Worm (Caenorhabditis elegans): ENCODE measurements around the gene fbxa-26.

DNA sequence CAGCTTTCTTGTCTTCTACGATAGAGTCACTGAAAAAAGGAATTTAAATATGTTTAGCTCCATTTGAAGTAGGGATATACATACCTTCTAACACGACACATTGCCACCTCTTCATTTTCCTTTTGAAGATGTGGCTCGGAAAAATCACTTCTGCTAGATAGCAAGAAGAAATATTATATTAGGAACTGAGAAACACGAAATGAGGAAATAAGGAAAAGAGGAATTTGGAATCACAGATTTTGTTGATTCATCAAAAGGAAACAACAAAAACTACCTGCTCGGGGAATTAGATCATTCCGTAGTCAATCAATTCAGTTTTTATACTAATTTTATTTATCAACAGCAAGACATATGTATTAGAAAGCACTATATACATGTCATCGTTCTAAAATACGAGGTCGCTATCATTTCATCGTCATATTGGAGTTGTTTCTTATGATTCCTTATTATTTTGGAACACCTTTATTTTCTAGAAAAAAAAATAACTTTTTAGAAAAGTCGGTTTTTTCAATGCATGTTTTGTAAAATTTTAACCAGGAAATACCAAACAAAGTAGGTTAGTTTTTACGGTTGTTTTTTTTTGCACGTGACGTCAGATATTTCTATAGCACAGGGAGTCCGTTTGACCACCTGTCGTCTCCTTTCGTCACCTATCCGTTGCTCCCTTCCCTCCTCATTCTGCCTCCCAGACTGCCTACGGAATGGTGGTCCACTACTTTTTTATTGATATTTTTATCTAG, 38.4 kb upstream of the fbxa-26 start, which contains the start of the genes pals-21 and Y82E9BR.6:
- TF ChIP-seq ama-1 (optimal IDR thresholded peaks at IDR 0.05) (no peak), aly-1 (tag; optimal IDR thresholded peaks at IDR 0.05) (no peak), tbx-11 (GFP tag; IDR thresholded peaks at IDR 0.05) (no peak), hmbx-1 (tag; optimal IDR thresholded peaks at IDR 0.05) (no peak)
